Worm (Caenorhabditis elegans) whole organism, late embryonic: ENCODE results near the gene F58E1.13.

Experiments used
- F13H6.1 ChIP-seq: sonication (generic microtip); optimal IDR thresholded peaks from 2 replicates; lab custom pipeline; 2016; ENCODE audit warnings: missing genetic modification characterization, missing compliant biosample characterization
- ceh-24 ChIP-seq: sonication (generic microtip); optimal IDR thresholded peaks from 2 replicates; lab custom pipeline; 2016; ENCODE audit warnings: mild to moderate bottlenecking, missing genetic modification characterization, missing compliant biosample characterization
- ceh-31 ChIP-seq: sonication (generic microtip); optimal IDR thresholded peaks from 2 replicates; lab custom pipeline; 2016; ENCODE audit warnings: missing genetic modification characterization, missing compliant biosample characterization
- pha-4 ChIP-seq: fragments of 150-350 bp; optimal IDR thresholded peaks from 2 replicates; lab custom pipeline; 2018; ENCODE audit warnings: missing biosample characterization, missing genetic modification reagents, missing genetic modification characterization
- pqm-1 ChIP-seq: sonication (generic microtip); optimal IDR thresholded peaks from 2 replicates; lab custom pipeline; 2016; ENCODE audit warnings: missing genetic modification characterization, missing compliant biosample characterization
- rnt-1 ChIP-seq: sonication (generic microtip); optimal IDR thresholded peaks from 2 replicates; lab custom pipeline; 2016; ENCODE audit warnings: missing genetic modification characterization, missing compliant biosample characterization
- sox-2 ChIP-seq: fragments of 200-800 bp; sonication (Bioruptor generic); IDR thresholded peaks from 2 replicates; pipeline ENCODE4 v1.3.6; 2022; ENCODE audit warnings: missing genetic modification reagents, missing genetic modification characterization, missing compliant biosample characterization
- ztf-16 ChIP-seq: sonication (generic microtip); optimal IDR thresholded peaks from 2 replicates; lab custom pipeline; 2017; ENCODE audit warnings: missing genetic modification characterization, missing compliant biosample characterization

- TF ChIP-seq F13H6.1 (tag; lab: Kevin White, UChicago) (no peak), pqm-1 (tag; lab: Kevin White, UChicago) (no peak), ceh-24 (tag; lab: Kevin White, UChicago) (no peak), sox-2 (GFP tag; lab: Robert Waterston, UW) (no peak), ceh-31 (tag; lab: Kevin White, UChicago) (no peak), pha-4 (no peak), rnt-1 (tag; lab: Kevin White, UChicago) (no peak), ztf-16 (no peak)
Observed at ce11 chrII:1706385-1706784, 10.7 kb upstream of the F58E1.13 start, which contains the start of gene sdz-18.
